Worm (Caenorhabditis elegans) whole organism, L2 larva: ENCODE data around the gene phyh-1.
A peak's percentile ranks its signal among the peaks of the same experiment; 100 is the strongest.

Experiments
- C34F6.9 ChIP-seq: fragments of 150-350 bp; optimal IDR thresholded peaks from 2 replicates; lab custom pipeline; 2014; ENCODE audit warnings: missing biosample characterization, missing genetic modification characterization
- F13H6.1 ChIP-seq: sonication (generic microtip); optimal IDR thresholded peaks from 2 replicates; lab custom pipeline; 2016; ENCODE audit warnings: missing genetic modification characterization, missing compliant biosample characterization
- R02D3.7 ChIP-seq: fragments of 150-350 bp; optimal IDR thresholded peaks from 2 replicates; lab custom pipeline; 2014; ENCODE audit warnings: missing biosample characterization, missing genetic modification characterization
- Y55F3AM.14 ChIP-seq: fragments of 200-800 bp; sonication (Bioruptor generic); optimal IDR thresholded peaks from 2 replicates; lab custom pipeline; 2018; ENCODE audit warnings: mild to moderate bottlenecking, missing genetic modification characterization, missing compliant biosample characterization
- ZK546.5 ChIP-seq: sonication (generic microtip); optimal IDR thresholded peaks from 2 replicates; lab custom pipeline; 2017; ENCODE audit warnings: missing biosample characterization, missing genetic modification characterization
- alr-1 ChIP-seq: fragments of 150-350 bp; optimal IDR thresholded peaks from 2 replicates; lab custom pipeline; 2014; ENCODE audit warnings: missing biosample characterization, missing genetic modification characterization
- aly-2 ChIP-seq: fragments of 150-350 bp; optimal IDR thresholded peaks from 2 replicates; lab custom pipeline; 2014; ENCODE audit warnings: missing biosample characterization, missing genetic modification characterization
- ama-1 ChIP-seq: fragments of 150-350 bp; optimal IDR thresholded peaks from 2 replicates; lab custom pipeline; 2018; ENCODE audit warnings: inconsistent platforms
- blmp-1 ChIP-seq: sonication (generic microtip); optimal IDR thresholded peaks from 2 replicates; lab custom pipeline; 2017; ENCODE audit warnings: missing genetic modification characterization, mild to moderate bottlenecking, missing compliant biosample characterization, antibody characterized with exemption, moderate library complexity; ENCODE audit not compliant: insufficient read depth
- ceh-16 ChIP-seq: fragments of 150-350 bp; optimal IDR thresholded peaks from 2 replicates; lab custom pipeline; 2014; ENCODE audit warnings: missing biosample characterization, missing genetic modification characterization
- ceh-82 ChIP-seq: fragments of 150-350 bp; optimal IDR thresholded peaks from 2 replicates; lab custom pipeline; 2014; ENCODE audit warnings: missing biosample characterization, missing genetic modification characterization
- crh-2 ChIP-seq: sonication (generic microtip); optimal IDR thresholded peaks from 2 replicates; lab custom pipeline; 2017; ENCODE audit warnings: missing biosample characterization, missing genetic modification characterization
- dmd-4 ChIP-seq: sonication (generic microtip); optimal IDR thresholded peaks from 2 replicates; lab custom pipeline; 2017; ENCODE audit warnings: missing biosample characterization, missing genetic modification characterization
- egl-27 ChIP-seq: sonication (generic microtip); optimal IDR thresholded peaks from 3 replicates; lab custom pipeline; 2017; ENCODE audit warnings: missing biosample characterization, missing genetic modification reagents, missing genetic modification characterization
- elt-1 ChIP-seq: fragments of 150-350 bp; optimal IDR thresholded peaks from 2 replicates; lab custom pipeline; 2014; ENCODE audit warnings: missing biosample characterization, missing genetic modification characterization
- elt-3 ChIP-seq: sonication (generic microtip); optimal IDR thresholded peaks from 2 replicates; lab custom pipeline; 2017; ENCODE audit warnings: missing biosample characterization, missing genetic modification characterization
- gmeb-1 ChIP-seq: fragments of 150-350 bp; optimal IDR thresholded peaks from 2 replicates; lab custom pipeline; 2014; ENCODE audit warnings: missing biosample characterization, missing genetic modification characterization
- lin-11 ChIP-seq: fragments of 150-350 bp; sonication (generic microtip); optimal IDR thresholded peaks from 2 replicates; lab custom pipeline; 2014; ENCODE audit warnings: missing biosample characterization, missing genetic modification characterization, inconsistent platforms, mixed read lengths
- lin-13 ChIP-seq: fragments of 150-350 bp; optimal IDR thresholded peaks from 2 replicates; lab custom pipeline; 2014; ENCODE audit warnings: missing biosample characterization, missing genetic modification reagents, missing genetic modification characterization
- lin-39 ChIP-seq: fragments of 150-350 bp; optimal IDR thresholded peaks from 2 replicates; lab custom pipeline; 2014; ENCODE audit warnings: missing biosample characterization, missing genetic modification reagents, missing genetic modification characterization
- lsy-2 ChIP-seq, 2 experiments: fragments of 150-350 bp in 1 of 2; sonication (generic microtip) in 1 of 2; optimal IDR thresholded peaks; 2 replicates each; lab custom pipeline; 2014 to 2017; ENCODE audit warnings: missing biosample characterization in 2 of 2, missing genetic modification characterization in 2 of 2
- mab-5 ChIP-seq: fragments of 150-350 bp; optimal IDR thresholded peaks from 2 replicates; lab custom pipeline; 2014; ENCODE audit warnings: missing biosample characterization, missing genetic modification characterization
- mbf-1 ChIP-seq: sonication (generic microtip); optimal IDR thresholded peaks from 2 replicates; lab custom pipeline; 2017; ENCODE audit warnings: missing biosample characterization, missing genetic modification characterization
- mdl-1 ChIP-seq, 2 experiments: fragments of 150-350 bp in 1 of 2; sonication (generic microtip) in 1 of 2; optimal IDR thresholded peaks; 2 replicates each; lab custom pipeline; 2017; ENCODE audit warnings: missing biosample characterization in 2 of 2, missing genetic modification characterization in 2 of 2
- nhr-10 ChIP-seq: sonication (generic microtip); optimal IDR thresholded peaks from 2 replicates; lab custom pipeline; 2017; ENCODE audit warnings: missing biosample characterization, missing genetic modification characterization
- nhr-11 ChIP-seq: fragments of 150-350 bp; optimal IDR thresholded peaks from 2 replicates; lab custom pipeline; 2014; ENCODE audit warnings: missing biosample characterization, missing genetic modification characterization
- nhr-12 ChIP-seq: fragments of 150-350 bp; optimal IDR thresholded peaks from 2 replicates; lab custom pipeline; 2014; ENCODE audit warnings: missing biosample characterization, missing genetic modification characterization
- nhr-129 ChIP-seq: fragments of 150-350 bp; optimal IDR thresholded peaks from 2 replicates; lab custom pipeline; 2014; ENCODE audit warnings: missing biosample characterization, missing genetic modification characterization
- nhr-21 ChIP-seq: fragments of 150-350 bp; optimal IDR thresholded peaks from 2 replicates; lab custom pipeline; 2014; ENCODE audit warnings: missing biosample characterization, missing genetic modification characterization
- nhr-23 ChIP-seq: fragments of 150-350 bp; optimal IDR thresholded peaks from 2 replicates; lab custom pipeline; 2014; ENCODE audit warnings: missing biosample characterization, missing genetic modification reagents, missing genetic modification characterization
- nhr-237 ChIP-seq: fragments of 150-350 bp; optimal IDR thresholded peaks from 2 replicates; lab custom pipeline; 2014; ENCODE audit warnings: missing biosample characterization, missing genetic modification characterization
- nhr-25 ChIP-seq: fragments of 150-350 bp; sonication (generic microtip); optimal IDR thresholded peaks from 3 replicates; lab custom pipeline; 2014; ENCODE audit warnings: missing biosample characterization, missing genetic modification characterization
- nhr-6 ChIP-seq: fragments of 150-350 bp; optimal IDR thresholded peaks from 2 replicates; lab custom pipeline; 2014; ENCODE audit warnings: missing biosample characterization, missing genetic modification characterization
- nhr-77 ChIP-seq: fragments of 150-350 bp; optimal IDR thresholded peaks from 2 replicates; lab custom pipeline; 2014; ENCODE audit warnings: missing biosample characterization, missing genetic modification characterization
- peb-1 ChIP-seq: fragments of 150-350 bp; optimal IDR thresholded peaks from 2 replicates; lab custom pipeline; 2014; ENCODE audit warnings: missing biosample characterization, missing genetic modification characterization
- sem-4 ChIP-seq: fragments of 150-350 bp; optimal IDR thresholded peaks from 2 replicates; lab custom pipeline; 2014; ENCODE audit warnings: missing biosample characterization, missing genetic modification reagents, missing genetic modification characterization
- skn-1 ChIP-seq: sonication (generic microtip); optimal IDR thresholded peaks from 2 replicates; lab custom pipeline; 2017; ENCODE audit warnings: missing biosample characterization, missing genetic modification characterization
- sma-9 ChIP-seq, 2 experiments: fragments of 150-350 bp in 1 of 2; sonication (generic microtip) in 1 of 2; optimal IDR thresholded peaks; 2 replicates each; lab custom pipeline; 2014 to 2016; ENCODE audit warnings: missing genetic modification characterization in 2 of 2, mild to moderate bottlenecking in 1 of 2, missing biosample characterization in 1 of 2, missing compliant biosample characterization in 1 of 2, missing genetic modification reagents in 1 of 2, moderate library complexity in 1 of 2
- snpc-4 ChIP-seq: fragments of 150-350 bp; optimal IDR thresholded peaks from 2 replicates; lab custom pipeline; 2014; ENCODE audit warnings: missing biosample characterization, missing genetic modification characterization
- unc-39 ChIP-seq: fragments of 150-350 bp; optimal IDR thresholded peaks from 2 replicates; lab custom pipeline; 2014; ENCODE audit warnings: missing biosample characterization, missing genetic modification characterization
- unc-55 ChIP-seq: fragments of 150-350 bp; sonication (generic microtip); optimal IDR thresholded peaks from 3 replicates; lab custom pipeline; 2014; ENCODE audit warnings: missing biosample characterization, missing genetic modification reagents, missing genetic modification characterization
- unc-62 ChIP-seq: fragments of 150-350 bp; optimal IDR thresholded peaks from 2 replicates; lab custom pipeline; 2014; ENCODE audit warnings: missing biosample characterization, missing genetic modification reagents, missing genetic modification characterization
- zag-1 ChIP-seq: fragments of 150-350 bp; optimal IDR thresholded peaks from 2 replicates; lab custom pipeline; 2014; ENCODE audit warnings: missing biosample characterization, missing genetic modification characterization
- ztf-1 ChIP-seq: fragments of 200-800 bp; sonication (Bioruptor generic); conservative IDR thresholded peaks from 2 replicates; pipeline ENCODE4 v1.3.6; 2022; ENCODE audit warnings: missing genetic modification characterization, missing compliant biosample characterization
- ztf-11 ChIP-seq: sonication (generic microtip); optimal IDR thresholded peaks from 2 replicates; lab custom pipeline; 2017; ENCODE audit warnings: missing biosample characterization, missing genetic modification characterization
- ztf-4 ChIP-seq: fragments of 150-350 bp; optimal IDR thresholded peaks from 2 replicates; lab custom pipeline; 2014; ENCODE audit warnings: missing biosample characterization, missing genetic modification characterization

phyh-1 gene

ce11 chrIV:17285263-17285662 is 26.1 kb upstream of the phyh-1 start (continued):
- no peak for TF ChIP-seq nhr-77
- no peak for TF ChIP-seq ceh-82
- peak; percentile 31 for TF ChIP-seq zag-1 (tag; lab: Kevin White, UChicago)
- no peak for TF ChIP-seq ama-1 (lab: Kevin White, UChicago)
- peak in 1 of 2 experiments; percentile 56 for TF ChIP-seq lsy-2 (tag; optimal IDR thresholded peaks at IDR 0.05; lab: Kevin White, UChicago)
- TF ChIP-seq ztf-1, result no peak
- no peak for TF ChIP-seq skn-1
- TF ChIP-seq unc-39 (tag; lab: Kevin White, UChicago), result no peak
- TF ChIP-seq nhr-129 (tag; lab: Kevin White, UChicago), result peak; percentile 50
- TF ChIP-seq mdl-1 (tag; optimal IDR thresholded peaks at IDR 0.05; lab: Kevin White, UChicago), result no peak
- TF ChIP-seq lin-13 (GFP tag; lab: Kevin White, UChicago), result peak; percentile 7
- TF ChIP-seq, all 48 proteins: peak for 9

ce11 chrIV:17284099-17284498 is 24.9 kb upstream of the phyh-1 start, which contains the start of gene nra-1:
Gene nra-1 (minus strand): TSS chrIV:17284199.
- TF ChIP-seq aly-2 (tag; lab: Kevin White, UChicago) (no peak), nhr-12 (no peak), unc-39 (tag; lab: Kevin White, UChicago) (no peak), lin-11 (tag; lab: Kevin White, UChicago) (no peak), skn-1 (no peak)

ce11 chrIV:17281060-17282021 is 22.1 kb upstream of the phyh-1 start:
- TF ChIP-seq sma-9 (GFP tag; optimal IDR thresholded peaks at IDR 0.05; lab: Kevin White, UChicago) (peak; percentile 52), sma-9 (tag; optimal IDR thresholded peaks at IDR 0.05; lab: Kevin White, UChicago) (no peak), egl-27 (no peak), nhr-25 (tag; lab: Kevin White, UChicago) (peak; percentile 26), skn-1 (peak; percentile 74), gmeb-1 (tag; lab: Kevin White, UChicago) (peak; percentile 74), alr-1 (no peak), unc-62 (GFP tag; lab: Kevin White, UChicago) (peak; percentile 17), nhr-129 (tag; lab: Kevin White, UChicago) (peak; percentile 69), nhr-12 (no peak), peb-1 (tag; lab: Kevin White, UChicago) (no peak), mbf-1 (tag; lab: Kevin White, UChicago) (peak; percentile 24), nhr-11 (tag; lab: Kevin White, UChicago) (peak; percentile 71), lin-13 (GFP tag; lab: Kevin White, UChicago) (peak; percentile 82), crh-2 (tag; lab: Kevin White, UChicago) (peak; percentile 93), lsy-2 (tag; optimal IDR thresholded peaks at IDR 0.05; lab: Kevin White, UChicago) (peak; percentile 14 to 87), nhr-237 (tag; lab: Kevin White, UChicago) (no peak), ztf-1 (peak; percentile 90; the same call in 1 of the 2 replicates), dmd-4 (tag; lab: Kevin White, UChicago) (no peak), zag-1 (tag; lab: Kevin White, UChicago) (no peak), ceh-82 (no peak), mab-5 (tag; lab: Kevin White, UChicago) (no peak), lin-39 (tag; lab: Kevin White, UChicago) (no peak), sem-4 (tag; lab: Kevin White, UChicago) (peak; percentile 66), ceh-16 (no peak), elt-3 (no peak), elt-1 (tag; lab: Kevin White, UChicago) (no peak), unc-55 (GFP tag; lab: Kevin White, UChicago) (no peak), nhr-10 (tag; lab: Kevin White, UChicago) (no peak), blmp-1 (tag; lab: Kevin White, UChicago) (no peak), F13H6.1 (tag; lab: Kevin White, UChicago) (peak; percentile 29), C34F6.9 (peak; percentile 77), nhr-23 (tag; lab: Kevin White, UChicago) (no peak), nhr-6 (tag; lab: Kevin White, UChicago) (peak; percentile 64), lin-11 (tag; lab: Kevin White, UChicago) (no peak), snpc-4 (tag; lab: Kevin White, UChicago) (peak; percentile 38), R02D3.7 (tag; lab: Kevin White, UChicago) (no peak), unc-39 (tag; lab: Kevin White, UChicago) (no peak), ztf-11 (no peak), Y55F3AM.14 (GFP tag; lab: Kevin White, UChicago) (peak; percentile 71), ztf-4 (tag; lab: Kevin White, UChicago) (peak; percentile 95), aly-2 (tag; lab: Kevin White, UChicago) (no peak), nhr-21 (tag; lab: Kevin White, UChicago) (no peak), mdl-1 (tag; optimal IDR thresholded peaks at IDR 0.05; lab: Kevin White, UChicago) (no peak), ZK546.5 (tag; lab: Kevin White, UChicago) (no peak)
